Fruit fly (Drosophila melanogaster) whole organism, prepupa: ENCODE measurements around the gene Vsp37A.

ENCODE experiments used
- Blimp-1 ChIP-seq: fragments of 200-800 bp; sonication (Bioruptor generic); optimal IDR thresholded peaks from 3 replicates; lab custom pipeline; 2017; ENCODE audit warnings: missing biosample characterization, missing genetic modification characterization, mild to moderate bottlenecking, moderate library complexity, missing genetic modification reagents
- CG10669 ChIP-seq: fragments of 200-800 bp; sonication (Bioruptor generic); optimal IDR thresholded peaks from 3 replicates; lab custom pipeline; 2018; ENCODE audit warnings: missing biosample characterization, mild to moderate bottlenecking, missing genetic modification characterization, moderate library complexity
- CG11902 ChIP-seq: fragments of 200-800 bp; sonication (Bioruptor generic); optimal IDR thresholded peaks from 3 replicates; lab custom pipeline; 2016; ENCODE audit warnings: missing biosample characterization, missing genetic modification characterization
- CG15336 ChIP-seq: fragments of 200-800 bp; sonication (Bioruptor generic); IDR thresholded peaks from 2 replicates; pipeline ENCODE4 v1.3.6; 2022; ENCODE audit warnings: missing biosample characterization, missing genetic modification characterization
- CG1621 ChIP-seq: fragments of 200-800 bp; sonication (Bioruptor generic); optimal IDR thresholded peaks from 3 replicates; lab custom pipeline; 2018; ENCODE audit warnings: missing biosample characterization, mild to moderate bottlenecking, missing genetic modification characterization
- CG16779 ChIP-seq: fragments of 200-800 bp; sonication (Bioruptor generic); optimal IDR thresholded peaks from 3 replicates; lab custom pipeline; 2017; ENCODE audit warnings: missing biosample characterization, mild to moderate bottlenecking, missing genetic modification characterization
- CG3032 ChIP-seq: fragments of 200-800 bp; optimal IDR thresholded peaks from 2 replicates; lab custom pipeline; 2019; ENCODE audit warnings: missing biosample characterization, mild to moderate bottlenecking, missing genetic modification characterization, moderate library complexity
- CG31627 ChIP-seq: fragments of 200-800 bp; sonication (Bioruptor generic); optimal IDR thresholded peaks from 3 replicates; lab custom pipeline; 2016; ENCODE audit warnings: missing biosample characterization, missing genetic modification characterization
- CG4318 ChIP-seq: fragments of 200-800 bp; sonication (Bioruptor generic); optimal IDR thresholded peaks from 3 replicates; lab custom pipeline; 2017; ENCODE audit warnings: missing biosample characterization, mild to moderate bottlenecking, missing genetic modification characterization
- CG6163 ChIP-seq: fragments of 200-800 bp; sonication (Bioruptor generic); IDR thresholded peaks from 3 replicates; pipeline ENCODE4 v1.3.6; 2022; ENCODE audit warnings: missing biosample characterization, missing genetic modification characterization
- CG6276 ChIP-seq: fragments of 200-800 bp; sonication (Bioruptor generic); optimal IDR thresholded peaks from 2 replicates; lab custom pipeline; 2017; ENCODE audit warnings: missing biosample characterization, mild to moderate bottlenecking, missing genetic modification characterization
- CG6808 ChIP-seq: fragments of 200-800 bp; sonication (Bioruptor generic); optimal IDR thresholded peaks from 3 replicates; lab custom pipeline; 2017; ENCODE audit warnings: missing biosample characterization, missing genetic modification characterization, mild to moderate bottlenecking, moderate library complexity, missing genetic modification reagents
- CG7368 ChIP-seq: fragments of 200-800 bp; sonication (Bioruptor generic); optimal IDR thresholded peaks from 3 replicates; lab custom pipeline; 2016; ENCODE audit warnings: missing biosample characterization, missing genetic modification characterization
- CG8632 ChIP-seq: fragments of 200-800 bp; sonication (Bioruptor generic); optimal IDR thresholded peaks from 3 replicates; lab custom pipeline; 2016; ENCODE audit warnings: missing biosample characterization, missing genetic modification characterization
- CG9139 ChIP-seq: fragments of 200-800 bp; sonication (Bioruptor generic); optimal IDR thresholded peaks from 3 replicates; lab custom pipeline; 2017; ENCODE audit warnings: missing biosample characterization, mild to moderate bottlenecking, missing genetic modification characterization
- Eip75B ChIP-seq: fragments of 200-800 bp; sonication (Bioruptor generic); optimal IDR thresholded peaks from 3 replicates; lab custom pipeline; 2016; ENCODE audit warnings: missing biosample characterization, missing genetic modification characterization
- Eip78C ChIP-seq: fragments of 200-800 bp; sonication (Bioruptor generic); peaks from one replicate; lab custom pipeline; 2016; ENCODE audit warnings: missing biosample characterization, missing genetic modification characterization
- Eip93F ChIP-seq: fragments of 200-800 bp; sonication (Bioruptor generic); optimal IDR thresholded peaks from 2 replicates; lab custom pipeline; 2016; ENCODE audit warnings: missing biosample characterization, mild to moderate bottlenecking, missing genetic modification characterization
- Ets21C ChIP-seq: fragments of 200-800 bp; sonication (Bioruptor generic); optimal IDR thresholded peaks from 3 replicates; lab custom pipeline; 2016; ENCODE audit warnings: missing biosample characterization, missing genetic modification characterization
- Ets96B ChIP-seq: fragments of 200-800 bp; optimal IDR thresholded peaks from 2 replicates; lab custom pipeline; 2019; ENCODE audit warnings: missing biosample characterization, mild to moderate bottlenecking, missing genetic modification characterization, moderate library complexity
- Hr38 ChIP-seq: sonication (Bioruptor generic); optimal IDR thresholded peaks from 2 replicates; lab custom pipeline; 2016; ENCODE audit warnings: missing biosample characterization, missing genetic modification characterization
- Lpt ChIP-seq: fragments of 200-800 bp; sonication (Bioruptor generic); optimal IDR thresholded peaks from 3 replicates; lab custom pipeline; 2016; ENCODE audit warnings: missing biosample characterization, missing genetic modification characterization
- OdsH ChIP-seq: fragments of 200-800 bp; sonication (Bioruptor generic); optimal IDR thresholded peaks from 3 replicates; lab custom pipeline; 2016; ENCODE audit warnings: missing biosample characterization, missing genetic modification characterization
- Smox ChIP-seq: fragments of 200-800 bp; sonication (Bioruptor generic); optimal IDR thresholded peaks from 3 replicates; lab custom pipeline; 2016; ENCODE audit warnings: missing biosample characterization, missing genetic modification characterization
- Sox102F ChIP-seq: fragments of 200-800 bp; sonication (Bioruptor generic); optimal IDR thresholded peaks from 2 replicates; lab custom pipeline; 2016; ENCODE audit warnings: missing biosample characterization, mild to moderate bottlenecking, missing genetic modification characterization
- achi ChIP-seq: fragments of 200-800 bp; sonication (Bioruptor generic); optimal IDR thresholded peaks from 3 replicates; lab custom pipeline; 2016; ENCODE audit warnings: missing biosample characterization, missing genetic modification characterization
- acj6 ChIP-seq: fragments of 200-800 bp; sonication (Bioruptor generic); optimal IDR thresholded peaks from 3 replicates; lab custom pipeline; 2016; ENCODE audit warnings: missing biosample characterization, missing genetic modification characterization
- cyc ChIP-seq: fragments of 200-800 bp; sonication (Bioruptor generic); optimal IDR thresholded peaks from 3 replicates; lab custom pipeline; 2016; ENCODE audit warnings: missing biosample characterization, missing genetic modification characterization
- dsx ChIP-seq: fragments of 200-800 bp; optimal IDR thresholded peaks from 3 replicates; lab custom pipeline; 2019; ENCODE audit warnings: missing biosample characterization, mild to moderate bottlenecking, missing genetic modification characterization, moderate library complexity; ENCODE audit not compliant: poor library complexity, severe bottlenecking
- eg ChIP-seq: fragments of 200-800 bp; sonication (Bioruptor generic); IDR thresholded peaks from 3 replicates; pipeline ENCODE4 v1.3.6; 2022; ENCODE audit warnings: missing biosample characterization, missing genetic modification characterization
- esn ChIP-seq: fragments of 200-800 bp; sonication (Bioruptor generic); optimal IDR thresholded peaks from 2 replicates; lab custom pipeline; 2016; ENCODE audit warnings: missing biosample characterization, mild to moderate bottlenecking, missing genetic modification characterization, moderate library complexity
- fd59A ChIP-seq: fragments of 200-800 bp; sonication (Bioruptor generic); optimal IDR thresholded peaks from 2 replicates; lab custom pipeline; 2017; ENCODE audit warnings: missing biosample characterization, mild to moderate bottlenecking, missing genetic modification characterization, missing genetic modification reagents
- fkh ChIP-seq: fragments of 200-800 bp; sonication (Bioruptor generic); optimal IDR thresholded peaks from 3 replicates; lab custom pipeline; 2017; ENCODE audit warnings: missing biosample characterization, mild to moderate bottlenecking, missing genetic modification characterization, moderate library complexity
- lz ChIP-seq: fragments of 200-800 bp; sonication (Bioruptor generic); optimal IDR thresholded peaks from 3 replicates; lab custom pipeline; 2016; ENCODE audit warnings: missing biosample characterization, missing genetic modification characterization
- net ChIP-seq: fragments of 200-800 bp; sonication (Bioruptor generic); optimal IDR thresholded peaks from 3 replicates; lab custom pipeline; 2016; ENCODE audit warnings: missing biosample characterization, missing genetic modification characterization
- salr ChIP-seq, 2 experiments: fragments of 200-800 bp; sonication (Bioruptor generic); optimal IDR thresholded peaks; 3 replicates each; lab custom pipeline; 2016 to 2018; ENCODE audit warnings: missing biosample characterization in 2 of 2, missing genetic modification characterization in 2 of 2, mild to moderate bottlenecking in 1 of 2
- ss ChIP-seq, 2 experiments: fragments of 200-800 bp; sonication (Bioruptor generic); optimal IDR thresholded peaks; 2 replicates in 1 of 2; 3 replicates in 1 of 2; lab custom pipeline; 2017 to 2018; ENCODE audit warnings: mild to moderate bottlenecking in 2 of 2, missing biosample characterization in 2 of 2, missing genetic modification characterization in 2 of 2, moderate library complexity in 1 of 2
- svp ChIP-seq: fragments of 200-800 bp; sonication (Bioruptor generic); peaks from one replicate; lab custom pipeline; 2016; ENCODE audit warnings: missing biosample characterization, missing genetic modification characterization
- vri ChIP-seq: fragments of 200-800 bp; sonication (Bioruptor generic); optimal IDR thresholded peaks from 3 replicates; lab custom pipeline; 2016; ENCODE audit warnings: missing biosample characterization, mild to moderate bottlenecking, missing genetic modification characterization

Gene Vsp37A

dm6 chrX:592588-593288 is 28.6 kb upstream of the Vsp37A start:
- no peak for TF ChIP-seq Hr38 (GFP tag; lab: Kevin White, UChicago)
- TF ChIP-seq, all 60 proteins: peak for 0

DNA sequence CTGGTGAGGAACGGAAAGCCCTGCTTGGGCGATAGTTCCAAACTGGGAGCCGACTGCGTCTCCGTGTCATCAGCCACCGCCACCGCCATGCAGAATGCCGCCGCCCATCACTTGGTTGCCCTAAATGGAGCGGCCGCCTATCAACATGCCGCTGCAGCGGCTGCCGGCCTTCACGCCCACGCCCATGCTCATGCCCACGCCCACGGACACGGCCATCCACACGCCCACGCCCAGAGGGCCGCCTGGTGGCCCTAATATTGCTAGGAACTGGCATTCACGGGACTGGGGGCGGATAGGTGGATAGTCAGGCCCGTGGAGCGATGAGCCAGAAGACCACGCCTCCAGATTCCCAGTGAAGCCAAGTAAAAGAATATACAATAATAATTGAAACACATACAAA is 24.3 kb upstream of the Vsp37A start:
- TF ChIP-seq CG11902 (GFP tag; lab: Kevin White, UChicago) = no peak
- TF ChIP-seq Ets96B (tag; lab: Kevin White, UChicago) = no peak
- TF ChIP-seq acj6 (GFP tag; lab: Kevin White, UChicago) = no peak
- no peak for TF ChIP-seq CG3032 (tag; lab: Kevin White, UChicago)
- no peak for TF ChIP-seq CG31627 (GFP tag; lab: Kevin White, UChicago)
- no peak for TF ChIP-seq lz (GFP tag; lab: Kevin White, UChicago)
- TF ChIP-seq OdsH = no peak
- TF ChIP-seq cyc (GFP tag; lab: Kevin White, UChicago) = no peak
- no peak for TF ChIP-seq Eip78C
- TF ChIP-seq Smox (GFP tag; lab: Kevin White, UChicago) = no peak
- no peak for TF ChIP-seq CG7368 (GFP tag; lab: Kevin White, UChicago)
- TF ChIP-seq net (GFP tag; lab: Kevin White, UChicago) = no peak
- TF ChIP-seq fd59A (GFP tag; lab: Kevin White, UChicago) = no peak
- no peak for TF ChIP-seq Lpt (GFP tag; lab: Kevin White, UChicago)
- TF ChIP-seq Eip75B (GFP tag; lab: Kevin White, UChicago) = no peak
- TF ChIP-seq esn (GFP tag; lab: Kevin White, UChicago) = no peak
- no peak for TF ChIP-seq CG10669 (GFP tag; lab: Kevin White, UChicago)
- no peak for TF ChIP-seq Hr38 (GFP tag; lab: Kevin White, UChicago)

dm6 chrX:598322-599057 is 22.8 kb upstream of the Vsp37A start:
- TF ChIP-seq CG11902 (GFP tag; lab: Kevin White, UChicago) (no peak), CG6163 (GFP tag; lab: Robert Waterston, UW) (0 out of 3 replicates have a peak, but pooled peaks have one; percentile 16), Blimp-1 (no peak), vri (GFP tag; lab: Kevin White, UChicago) (peak; percentile 94), Ets21C (no peak), CG16779 (tag; lab: Kevin White, UChicago) (no peak), CG8632 (no peak)

DNA sequence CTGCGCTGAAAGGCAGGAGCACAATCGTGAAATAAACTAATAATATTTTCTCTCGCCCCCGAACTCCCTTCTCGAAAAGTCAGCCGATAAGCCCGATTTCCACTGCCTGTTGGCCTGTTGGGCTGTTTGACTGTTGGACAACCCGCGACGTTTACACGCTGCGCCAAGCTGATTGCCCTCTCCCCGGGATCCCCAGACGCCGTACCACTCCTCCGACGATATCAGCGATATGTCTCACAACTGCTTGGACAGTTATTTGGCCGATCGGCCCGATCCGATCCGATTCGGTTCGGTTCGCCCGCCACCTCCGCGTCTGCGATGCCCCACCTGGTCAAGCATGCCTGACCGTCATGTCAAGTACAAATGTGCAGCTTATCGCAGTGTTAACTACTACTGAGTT is 21.6 kb upstream of the Vsp37A start:
- no peak for TF ChIP-seq Ets96B (tag; lab: Kevin White, UChicago)
- peak; percentile 78 for TF ChIP-seq svp (GFP tag; lab: Kevin White, UChicago)
- peak; percentile 52 for TF ChIP-seq vri (GFP tag; lab: Kevin White, UChicago)
- no peak for TF ChIP-seq fkh (GFP tag; lab: Kevin White, UChicago)
- TF ChIP-seq Sox102F = no peak
- no peak for TF ChIP-seq Smox (GFP tag; lab: Kevin White, UChicago)

- no peak for TF ChIP-seq Smox (GFP tag; lab: Kevin White, UChicago)
- no peak for TF ChIP-seq svp (GFP tag; lab: Kevin White, UChicago)
- no peak for TF ChIP-seq salr (GFP tag; optimal IDR thresholded peaks at IDR 0.05; lab: Kevin White, UChicago)
- no peak for TF ChIP-seq Eip93F (GFP tag; lab: Kevin White, UChicago)
- TF ChIP-seq CG6276 (GFP tag; lab: Kevin White, UChicago) = no peak
- no peak for TF ChIP-seq ss (GFP tag; optimal IDR thresholded peaks at IDR 0.05; lab: Kevin White, UChicago)
- TF ChIP-seq Eip78C = no peak
- no peak for TF ChIP-seq achi (GFP tag; lab: Kevin White, UChicago)
- TF ChIP-seq CG6808 (GFP tag; lab: Kevin White, UChicago) = no peak
- TF ChIP-seq CG4318 = no peak
- TF ChIP-seq dsx (GFP tag; lab: Kevin White, UChicago) = no peak
- TF ChIP-seq CG9139 = no peak
- TF ChIP-seq CG1621 (tag; lab: Kevin White, UChicago) = no peak
- TF ChIP-seq CG15336 (GFP tag; lab: Robert Waterston, UW) = no peak
- no peak for TF ChIP-seq eg (GFP tag; lab: Robert Waterston, UW)
- no peak for TF ChIP-seq fd59A (GFP tag; lab: Kevin White, UChicago)
Measured at dm6 chrX:601984-602383, 19.3 kb upstream of the Vsp37A start.
